Worm (Caenorhabditis elegans) whole organism, L3 larva: ENCODE measurements around the gene srh-194.

Experiments
- ceh-9 ChIP-seq: sonication (generic microtip); optimal IDR thresholded peaks from 2 replicates; lab custom pipeline; 2018; ENCODE audit warnings: missing biosample characterization, missing genetic modification characterization
- egl-27 ChIP-seq: sonication (generic microtip); optimal IDR thresholded peaks from 4 replicates; lab custom pipeline; 2017; ENCODE audit warnings: missing biosample characterization, missing genetic modification reagents, missing genetic modification characterization
- jun-1 ChIP-seq: fragments of 150-350 bp; optimal IDR thresholded peaks from 2 replicates; lab custom pipeline; 2014; ENCODE audit warnings: missing biosample characterization, missing genetic modification reagents, missing genetic modification characterization
- lin-15B ChIP-seq: fragments of 150-350 bp; optimal IDR thresholded peaks from 2 replicates; lab custom pipeline; 2014; ENCODE audit warnings: missing biosample characterization, missing genetic modification characterization
- zag-1 ChIP-seq: fragments of 150-350 bp; optimal IDR thresholded peaks from 2 replicates; lab custom pipeline; 2014; ENCODE audit warnings: missing biosample characterization, missing genetic modification characterization

DNA sequence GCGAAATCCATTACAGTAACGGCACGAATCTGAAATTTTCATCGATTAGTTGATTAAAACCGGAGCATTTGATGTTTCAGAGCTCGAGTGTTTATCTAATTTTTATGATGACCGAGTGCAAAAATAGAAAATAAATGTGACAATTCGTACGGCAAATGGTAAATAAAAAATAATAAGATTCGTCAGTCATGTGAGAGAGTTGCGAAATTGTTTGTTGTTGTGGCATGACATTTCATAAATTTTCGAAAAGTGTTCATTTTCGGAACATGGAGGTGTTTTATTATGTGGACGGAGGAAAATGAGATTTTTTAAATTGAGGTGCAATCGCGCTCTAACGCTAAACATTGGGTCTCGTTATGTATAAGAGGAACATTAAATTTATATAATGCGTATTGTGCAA is 48.4 kb upstream of the srh-194 start:
- TF ChIP-seq ceh-9 (no peak), egl-27 (no peak), lin-15B (tag; lab: Kevin White, UChicago) (no peak), jun-1 (tag; lab: Kevin White, UChicago) (no peak), zag-1 (no peak)
